Fruit fly (Drosophila melanogaster) whole organism: ENCODE measurements around the gene CG1806.

Source experiments
- Dll ChIP-seq: fragments of >200 bp; optimal IDR thresholded peaks from 2 replicates; lab custom pipeline; 2017
- pan ChIP-seq: fragments of >200 bp; optimal IDR thresholded peaks from 2 replicates; lab custom pipeline; 2017
- psq ChIP-seq: fragments of >200 bp; optimal IDR thresholded peaks from 2 replicates; lab custom pipeline; 2017
- usp ChIP-seq: fragments of >200 bp; optimal IDR thresholded peaks from 2 replicates; lab custom pipeline; 2017; ENCODE audit warnings: missing biosample characterization, missing genetic modification characterization, mixed read lengths

- TF ChIP-seq psq (lab: Kevin White, UChicago) = no peak
- TF ChIP-seq Dll (lab: Kevin White, UChicago) = no peak
- no peak for TF ChIP-seq pan (lab: Kevin White, UChicago)
- TF ChIP-seq usp = no peak
Measured at dm6 chrX:12001005-12001404, 6.0 kb upstream of the CG1806 start.
